Fruit fly (Drosophila melanogaster): ENCODE data around the gene SF2.
A peak's percentile ranks its signal among the peaks of the same experiment; 100 is the strongest.

Gene SF2

DNA sequence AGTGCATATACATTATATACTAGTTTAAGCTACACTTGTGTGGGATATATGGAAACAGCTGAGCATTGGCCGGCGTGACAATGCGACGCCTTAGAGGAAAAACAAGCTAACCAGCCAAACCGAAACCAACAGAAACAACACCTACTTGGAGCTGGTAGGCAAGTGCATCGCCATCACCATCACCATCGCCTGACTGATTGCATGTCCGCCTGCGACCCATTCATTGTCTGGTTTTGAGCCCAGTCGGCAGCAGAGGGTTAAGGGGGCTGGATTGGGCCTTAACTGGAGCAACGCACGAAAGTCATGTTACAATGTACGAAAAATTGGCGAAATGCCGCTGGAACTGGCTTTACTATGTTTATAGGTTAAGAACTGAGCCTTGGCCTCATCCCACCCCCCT, 45.3 kb upstream of the SF2 start:
- 0 out of 2 replicates have a peak, but pooled peaks have one; percentile 27 for TF ChIP-seq ro (GFP tag; IDR thresholded peaks at IDR 0.05)
- no peak for TF ChIP-seq CG11504 (tag; optimal IDR thresholded peaks at IDR 0.05)

DNA sequence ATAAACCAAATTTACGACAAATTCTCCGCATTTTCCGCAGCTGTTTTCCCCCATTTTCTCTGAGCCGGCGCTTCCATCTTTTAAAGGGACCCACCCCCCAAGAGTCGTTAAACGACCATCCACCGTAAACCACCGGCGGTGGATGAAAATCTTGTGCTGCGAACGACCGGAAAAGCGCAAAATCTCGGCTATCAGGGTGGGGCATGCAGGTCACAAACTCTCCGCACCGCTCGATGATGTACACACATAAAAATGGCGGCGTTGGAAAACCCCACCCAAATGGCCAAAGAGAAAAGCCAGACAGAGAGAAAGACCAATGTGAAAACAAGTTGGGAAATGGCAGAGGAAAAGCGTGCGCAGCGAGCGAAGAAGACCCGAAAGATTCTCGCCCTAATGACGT, 43.8 kb upstream of the SF2 start:
- peak; percentile 67; the same call in 1 of the 2 replicates for TF ChIP-seq CG32767 (GFP tag; IDR thresholded peaks at IDR 0.05)
- TF ChIP-seq seq (GFP tag; IDR thresholded peaks at IDR 0.05), result peak; percentile 88
- TF ChIP-seq az2 (GFP tag; optimal IDR thresholded peaks at IDR 0.05), result no peak
- TF ChIP-seq crol (GFP tag; IDR thresholded peaks at IDR 0.05), result 0 out of 2 replicates have a peak, but pooled peaks have one; percentile 24
- TF ChIP-seq ase (GFP tag; IDR thresholded peaks at IDR 0.05), result no peak
- TF ChIP-seq Nf-YB (GFP tag; optimal IDR thresholded peaks at IDR 0.05), result peak; percentile 87
- TF ChIP-seq phol (tag; optimal IDR thresholded peaks at IDR 0.05), result peak; percentile 33
- peak; percentile 20 for TF ChIP-seq ewg (GFP tag; optimal IDR thresholded peaks at IDR 0.05)
- TF ChIP-seq Nf-YC (tag; optimal IDR thresholded peaks at IDR 0.05), result peak; percentile 90

DNA sequence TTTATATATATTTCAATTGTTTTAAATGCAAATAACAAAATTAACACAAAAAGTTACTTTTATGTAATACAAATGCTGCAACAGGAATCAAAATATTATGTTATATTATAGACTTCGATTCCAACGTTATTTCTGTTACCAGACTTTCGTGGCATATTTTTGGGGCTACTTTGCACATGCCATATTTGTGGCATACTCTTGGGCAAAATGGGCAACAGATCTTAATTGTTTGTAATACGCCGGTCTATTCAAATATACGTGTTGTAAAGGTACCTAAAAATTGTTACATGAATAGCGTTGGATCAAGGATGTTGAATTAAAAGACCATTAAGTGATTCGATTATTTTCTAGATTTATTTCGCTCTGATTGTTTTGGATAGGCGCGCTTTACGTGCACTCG, 32.3 kb upstream of the SF2 start:
- TF ChIP-seq h (optimal IDR thresholded peaks at IDR 0.05) (no peak), CG2199 (GFP tag; IDR thresholded peaks at IDR 0.05) (peak; percentile 47; the same call in 1 of the 3 replicates), Myb (GFP tag; optimal IDR thresholded peaks at IDR 0.05) (peak; percentile 0), CG17328 (GFP tag; IDR thresholded peaks at IDR 0.05) (no peak), CG17186 (GFP tag; optimal IDR thresholded peaks at IDR 0.05) (no peak), CHES-1-like (GFP tag; optimal IDR thresholded peaks at IDR 0.05) (no peak), Sry-β (GFP tag; optimal IDR thresholded peaks at IDR 0.05) (no peak), Bgb (GFP tag; IDR thresholded peaks at IDR 0.05; ENCODE audit: partially characterized antibody) (no peak), bowl (GFP tag; IDR thresholded peaks at IDR 0.05) (no peak), Hr3 (GFP tag; optimal IDR thresholded peaks at IDR 0.05) (no peak), inv (GFP tag; IDR thresholded peaks at IDR 0.05; ENCODE audit: partially characterized antibody) (no peak), CG6175 (GFP tag; IDR thresholded peaks at IDR 0.05) (no peak), dm (GFP tag; optimal IDR thresholded peaks at IDR 0.05) (no peak), CG10462 (GFP tag; optimal IDR thresholded peaks at IDR 0.05) (no peak), sens (GFP tag) (peak; percentile 71), Trl (optimal IDR thresholded peaks at IDR 0.05) (no peak), Trl (GFP tag; optimal IDR thresholded peaks at IDR 0.05) (no peak), CG10267 (tag; optimal IDR thresholded peaks at IDR 0.05) (peak; percentile 68), Lhr (GFP tag; optimal IDR thresholded peaks at IDR 0.05) (peak; percentile 35), pros (GFP tag; optimal IDR thresholded peaks at IDR 0.05) (no peak), Doc3 (GFP tag; IDR thresholded peaks at IDR 0.05; ENCODE audit: partially characterized antibody) (no peak), CG5245 (GFP tag; optimal IDR thresholded peaks at IDR 0.05) (no peak), onecut (GFP tag; IDR thresholded peaks at IDR 0.05) (no peak), gsb (GFP tag; IDR thresholded peaks at IDR 0.05) (no peak), bigmax (GFP tag; optimal IDR thresholded peaks at IDR 0.05) (no peak), stwl (tag; optimal IDR thresholded peaks at IDR 0.05) (peak; percentile 99), sc (optimal IDR thresholded peaks at IDR 0.05) (no peak), sc (GFP tag; optimal IDR thresholded peaks at IDR 0.05) (no peak), Dfd (GFP tag; optimal IDR thresholded peaks at IDR 0.05) (no peak), CG11695 (GFP tag; IDR thresholded peaks at IDR 0.05) (no peak), CG7271 (tag; optimal IDR thresholded peaks at IDR 0.05) (no peak), E2f2 (GFP tag; IDR thresholded peaks at IDR 0.05) (peak; percentile 79), slou (GFP tag; optimal IDR thresholded peaks at IDR 0.05) (no peak), CG15269 (tag; optimal IDR thresholded peaks at IDR 0.05) (no peak), CG4707 (GFP tag; optimal IDR thresholded peaks at IDR 0.05) (no peak), Blimp-1 (GFP tag; optimal IDR thresholded peaks at IDR 0.05) (no peak), gfzf (GFP tag; optimal IDR thresholded peaks at IDR 0.05) (no peak), gcm (GFP tag; optimal IDR thresholded peaks at IDR 0.05) (no peak), CG10321 (GFP tag; IDR thresholded peaks at IDR 0.05) (no peak)
